Worm (Caenorhabditis elegans) whole organism, L1 larva: ENCODE results near the gene smap-1.

Experiments used
- C04F5.9 ChIP-seq: sonication (generic microtip); optimal IDR thresholded peaks from 2 replicates; lab custom pipeline; 2016; ENCODE audit warnings: missing genetic modification characterization, missing compliant biosample characterization
- F16B12.6 ChIP-seq: fragments of 150-350 bp; optimal IDR thresholded peaks from 2 replicates; lab custom pipeline; 2014; ENCODE audit warnings: missing biosample characterization, missing genetic modification characterization
- alr-1 ChIP-seq: fragments of 200-800 bp; sonication (Bioruptor generic); optimal IDR thresholded peaks from 2 replicates; lab custom pipeline; 2018; ENCODE audit warnings: borderline replicate concordance, mild to moderate bottlenecking, missing genetic modification characterization, missing compliant biosample characterization
- aly-2 ChIP-seq: fragments of 150-350 bp; optimal IDR thresholded peaks from 2 replicates; lab custom pipeline; 2014; ENCODE audit warnings: missing biosample characterization, missing genetic modification characterization
- ama-1 ChIP-seq: fragments of 150-350 bp; optimal IDR thresholded peaks from 2 replicates; lab custom pipeline; 2014
- ceh-8 ChIP-seq: fragments of 200-800 bp; sonication (Bioruptor generic); optimal IDR thresholded peaks from 2 replicates; lab custom pipeline; 2018; ENCODE audit warnings: mild to moderate bottlenecking, missing genetic modification characterization, moderate library complexity, missing compliant biosample characterization
- ceh-82 ChIP-seq, 3 experiments: fragments of 150-350 bp in 1 of 3; sonication (generic microtip) in 2 of 3; optimal IDR thresholded peaks; 2 replicates each; lab custom pipeline; 2014 to 2017; ENCODE audit warnings: missing biosample characterization in 3 of 3, missing genetic modification characterization in 3 of 3
- ceh-90 ChIP-seq: sonication (generic microtip); optimal IDR thresholded peaks from 2 replicates; lab custom pipeline; 2016; ENCODE audit warnings: missing genetic modification characterization, missing compliant biosample characterization
- ces-1 ChIP-seq: fragments of 150-350 bp; optimal IDR thresholded peaks from 2 replicates; lab custom pipeline; 2014; ENCODE audit warnings: missing biosample characterization, missing genetic modification reagents, missing genetic modification characterization
- dpl-1 ChIP-seq, 3 experiments: fragments of 150-350 bp in 2 of 3; sonication (generic microtip) in 1 of 3; optimal IDR thresholded peaks; 2 replicates each; lab custom pipeline; 2014 to 2017; ENCODE audit warnings: missing biosample characterization in 3 of 3, missing genetic modification characterization in 3 of 3, missing genetic modification reagents in 3 of 3
- efl-3 ChIP-seq: fragments of 200-800 bp; sonication (Bioruptor generic); optimal IDR thresholded peaks from 2 replicates; lab custom pipeline; 2018; ENCODE audit warnings: mild to moderate bottlenecking, missing genetic modification characterization, missing compliant biosample characterization
- egl-27 ChIP-seq, 2 experiments: fragments of 150-350 bp in 1 of 2; sonication (generic microtip); optimal IDR thresholded peaks; 3 replicates each; lab custom pipeline; 2017 to 2018; ENCODE audit warnings: missing biosample characterization in 2 of 2, missing genetic modification characterization in 2 of 2, missing genetic modification reagents in 2 of 2
- fkh-4 ChIP-seq: sonication (generic microtip); optimal IDR thresholded peaks from 2 replicates; lab custom pipeline; 2016; ENCODE audit warnings: missing compliant biosample characterization, missing genetic modification characterization, borderline replicate concordance
- hlh-4 ChIP-seq: sonication (generic microtip); optimal IDR thresholded peaks from 2 replicates; lab custom pipeline; 2016; ENCODE audit warnings: mild to moderate bottlenecking, missing genetic modification characterization, missing compliant biosample characterization
- irx-1 ChIP-seq: sonication (generic microtip); optimal IDR thresholded peaks from 2 replicates; lab custom pipeline; 2016; ENCODE audit warnings: missing genetic modification characterization, missing compliant biosample characterization
- isw-1 ChIP-seq: fragments of 200-800 bp; sonication (Bioruptor generic); IDR thresholded peaks from 2 replicates; pipeline ENCODE4 v1.3.6; 2022; ENCODE audit warnings: missing genetic modification characterization, missing compliant biosample characterization
- lin-13 ChIP-seq: fragments of 150-350 bp; optimal IDR thresholded peaks from 2 replicates; lab custom pipeline; 2014; ENCODE audit warnings: missing biosample characterization, missing genetic modification reagents, missing genetic modification characterization
- lin-15B ChIP-seq: fragments of 150-350 bp; sonication (generic microtip); optimal IDR thresholded peaks from 3 replicates; lab custom pipeline; 2014; ENCODE audit warnings: missing biosample characterization, missing genetic modification characterization
- lin-35 ChIP-seq, 2 experiments: fragments of 150-350 bp; optimal IDR thresholded peaks; 2 replicates each; lab custom pipeline; 2014; ENCODE audit warnings: missing biosample characterization in 2 of 2, missing genetic modification characterization in 2 of 2, missing genetic modification reagents in 2 of 2
- lir-3 ChIP-seq: sonication (generic microtip); optimal IDR thresholded peaks from 2 replicates; lab custom pipeline; 2016; ENCODE audit warnings: mild to moderate bottlenecking, missing genetic modification characterization, moderate library complexity, missing compliant biosample characterization; ENCODE audit not compliant: poor library complexity
- mef-2 ChIP-seq: fragments of 150-350 bp; optimal IDR thresholded peaks from 2 replicates; lab custom pipeline; 2014; ENCODE audit warnings: missing biosample characterization, missing genetic modification characterization
- nhr-11 ChIP-seq: fragments of 150-350 bp; optimal IDR thresholded peaks from 2 replicates; lab custom pipeline; 2014; ENCODE audit warnings: missing biosample characterization, missing genetic modification characterization
- nhr-20 ChIP-seq: sonication (generic microtip); optimal IDR thresholded peaks from 2 replicates; lab custom pipeline; 2016; ENCODE audit warnings: mild to moderate bottlenecking, missing genetic modification characterization, missing compliant biosample characterization
- nhr-28 ChIP-seq: fragments of 150-350 bp; optimal IDR thresholded peaks from 2 replicates; lab custom pipeline; 2014; ENCODE audit warnings: missing biosample characterization, missing genetic modification characterization
- nhr-47 ChIP-seq: sonication (generic microtip); optimal IDR thresholded peaks from 2 replicates; lab custom pipeline; 2016; ENCODE audit warnings: mild to moderate bottlenecking, missing genetic modification characterization, moderate library complexity, missing compliant biosample characterization
- nhr-76 ChIP-seq: sonication (generic microtip); optimal IDR thresholded peaks from 2 replicates; lab custom pipeline; 2017; ENCODE audit warnings: missing biosample characterization, missing genetic modification characterization
- nhr-84 ChIP-seq: sonication (generic microtip); optimal IDR thresholded peaks from 2 replicates; lab custom pipeline; 2017; ENCODE audit warnings: missing biosample characterization, missing genetic modification characterization
- nhr-90 ChIP-seq: sonication (generic microtip); optimal IDR thresholded peaks from 2 replicates; lab custom pipeline; 2016; ENCODE audit warnings: mild to moderate bottlenecking, missing genetic modification characterization, missing compliant biosample characterization; ENCODE audit not compliant: poor library complexity
- pag-3 ChIP-seq: sonication (generic microtip); optimal IDR thresholded peaks from 2 replicates; lab custom pipeline; 2017; ENCODE audit warnings: missing genetic modification characterization, mild to moderate bottlenecking, missing compliant biosample characterization, antibody characterized with exemption, borderline replicate concordance; ENCODE audit not compliant: insufficient read depth
- pax-3 ChIP-seq: fragments of 200-800 bp; sonication (Bioruptor generic); optimal IDR thresholded peaks from 2 replicates; lab custom pipeline; 2018; ENCODE audit warnings: mild to moderate bottlenecking, missing genetic modification characterization, moderate library complexity, missing compliant biosample characterization
- pqm-1 ChIP-seq: sonication (generic microtip); optimal IDR thresholded peaks from 3 replicates; lab custom pipeline; 2017; ENCODE audit warnings: missing biosample characterization, missing genetic modification characterization
- rnt-1 ChIP-seq: sonication (generic microtip); optimal IDR thresholded peaks from 2 replicates; lab custom pipeline; 2016; ENCODE audit warnings: mild to moderate bottlenecking, missing genetic modification characterization, moderate library complexity, missing compliant biosample characterization
- snpc-4 ChIP-seq: fragments of 150-350 bp; optimal IDR thresholded peaks from 2 replicates; lab custom pipeline; 2014; ENCODE audit warnings: missing biosample characterization, missing genetic modification characterization
- snu-23 ChIP-seq: sonication (generic microtip); optimal IDR thresholded peaks from 2 replicates; lab custom pipeline; 2016; ENCODE audit warnings: missing genetic modification characterization, missing compliant biosample characterization
- sox-4 ChIP-seq: sonication (generic microtip); optimal IDR thresholded peaks from 2 replicates; lab custom pipeline; 2016; ENCODE audit warnings: missing genetic modification characterization, missing compliant biosample characterization
- swsn-7 ChIP-seq: sonication (generic microtip); optimal IDR thresholded peaks from 2 replicates; lab custom pipeline; 2016; ENCODE audit warnings: missing genetic modification characterization, missing compliant biosample characterization
- tbx-2 ChIP-seq: sonication (generic microtip); optimal IDR thresholded peaks from 2 replicates; lab custom pipeline; 2016; ENCODE audit warnings: missing genetic modification characterization, missing compliant biosample characterization
- tlp-1 ChIP-seq: fragments of 150-350 bp; optimal IDR thresholded peaks from 2 replicates; lab custom pipeline; 2014; ENCODE audit warnings: missing biosample characterization, missing genetic modification characterization
- unc-30 ChIP-seq: sonication (generic microtip); optimal IDR thresholded peaks from 2 replicates; lab custom pipeline; 2017; ENCODE audit warnings: missing biosample characterization, missing genetic modification characterization
- unc-86 ChIP-seq: sonication (generic microtip); optimal IDR thresholded peaks from 2 replicates; lab custom pipeline; 2016; ENCODE audit warnings: missing genetic modification characterization, missing compliant biosample characterization
- zag-1 ChIP-seq: fragments of 150-350 bp; optimal IDR thresholded peaks from 2 replicates; lab custom pipeline; 2014; ENCODE audit warnings: missing biosample characterization, missing genetic modification characterization
- zip-4 ChIP-seq: fragments of 200-800 bp; sonication (Bioruptor generic); optimal IDR thresholded peaks from 2 replicates; lab custom pipeline; 2018; ENCODE audit warnings: mild to moderate bottlenecking, missing genetic modification characterization, moderate library complexity, missing compliant biosample characterization
- ztf-11 ChIP-seq, 2 experiments: sonication (generic microtip); optimal IDR thresholded peaks; 2 replicates each; lab custom pipeline; 2016 to 2017; ENCODE audit warnings: missing genetic modification characterization in 2 of 2, missing biosample characterization in 1 of 2, missing compliant biosample characterization in 1 of 2
- ztf-4 ChIP-seq: fragments of 150-350 bp; optimal IDR thresholded peaks from 2 replicates; lab custom pipeline; 2014; ENCODE audit warnings: missing biosample characterization, missing genetic modification characterization

Gene smap-1

ce11 chrIII:10759050-10760023, 19.7 kb upstream of the smap-1 start, which contains the start of gene tasp-1 (continued):
- peak; percentile 84 for TF ChIP-seq ceh-90 (tag; lab: Kevin White, UChicago)
- peak; percentile 100 for TF ChIP-seq unc-86 (tag; lab: Kevin White, UChicago)
- TF ChIP-seq lin-15B (tag; lab: Kevin White, UChicago): peak; percentile 100
- peak; percentile 93 for TF ChIP-seq snpc-4
- TF ChIP-seq irx-1 (tag; lab: Kevin White, UChicago): peak; percentile 100
- peak; percentile 100 for TF ChIP-seq tbx-2 (tag; lab: Kevin White, UChicago)
- TF ChIP-seq swsn-7 (tag; lab: Kevin White, UChicago): peak; percentile 100
- peak; percentile 77 for TF ChIP-seq ama-1 (lab: Kevin White, UChicago)
- peak; percentile 100 for TF ChIP-seq nhr-20
- peak; percentile 100 for TF ChIP-seq ceh-82 (tag; optimal IDR thresholded peaks at IDR 0.05; lab: Kevin White, UChicago)
- TF ChIP-seq ztf-4 (tag; lab: Kevin White, UChicago): peak; percentile 100
- TF ChIP-seq pqm-1: peak; percentile 93
- no peak for TF ChIP-seq tlp-1 (tag; lab: Kevin White, UChicago)
- no peak for TF ChIP-seq alr-1 (tag; lab: Kevin White, UChicago)
- peak; percentile 1 for TF ChIP-seq pag-3 (tag; lab: Kevin White, UChicago)
- TF ChIP-seq pax-3 (tag; lab: Kevin White, UChicago): peak; percentile 100
- peak; percentile 94 to 95 for TF ChIP-seq egl-27 (tag; optimal IDR thresholded peaks at IDR 0.05; lab: Kevin White, UChicago)
- peak; percentile 90 for TF ChIP-seq nhr-84 (tag; lab: Kevin White, UChicago)
- peak; percentile 94 for TF ChIP-seq mef-2 (tag; lab: Kevin White, UChicago)
- TF ChIP-seq lir-3 (tag; lab: Kevin White, UChicago): peak; percentile 99
- peak; percentile 100 for TF ChIP-seq nhr-90 (tag; lab: Kevin White, UChicago)
- TF ChIP-seq sox-4 (tag; lab: Kevin White, UChicago): peak; percentile 100
- TF ChIP-seq snu-23 (GFP tag; lab: Kevin White, UChicago): peak; percentile 100
- TF ChIP-seq C04F5.9 (tag; lab: Kevin White, UChicago): peak; percentile 98
- peak; percentile 80 for TF ChIP-seq F16B12.6 (tag; lab: Kevin White, UChicago)
- peak; percentile 99 for TF ChIP-seq ceh-8 (GFP tag; lab: Kevin White, UChicago)
- TF ChIP-seq ztf-11 (tag; optimal IDR thresholded peaks at IDR 0.05; lab: Kevin White, UChicago): peak in 1 of 2 experiments; percentile 100
- TF ChIP-seq zag-1 (tag; lab: Kevin White, UChicago): peak; percentile 96
- TF ChIP-seq lin-13 (GFP tag; lab: Kevin White, UChicago): peak; percentile 100
- TF ChIP-seq lin-35 (GFP tag; optimal IDR thresholded peaks at IDR 0.05; lab: Kevin White, UChicago): peak; percentile 100
- peak; percentile 48 for TF ChIP-seq hlh-4 (tag; lab: Kevin White, UChicago)
- TF ChIP-seq fkh-4 (tag; lab: Kevin White, UChicago): peak; percentile 98
- peak; percentile 98 for TF ChIP-seq zip-4 (GFP tag; lab: Kevin White, UChicago)
- peak; percentile 100 for TF ChIP-seq isw-1 (GFP tag; lab: Robert Waterston, UW)

DNA sequence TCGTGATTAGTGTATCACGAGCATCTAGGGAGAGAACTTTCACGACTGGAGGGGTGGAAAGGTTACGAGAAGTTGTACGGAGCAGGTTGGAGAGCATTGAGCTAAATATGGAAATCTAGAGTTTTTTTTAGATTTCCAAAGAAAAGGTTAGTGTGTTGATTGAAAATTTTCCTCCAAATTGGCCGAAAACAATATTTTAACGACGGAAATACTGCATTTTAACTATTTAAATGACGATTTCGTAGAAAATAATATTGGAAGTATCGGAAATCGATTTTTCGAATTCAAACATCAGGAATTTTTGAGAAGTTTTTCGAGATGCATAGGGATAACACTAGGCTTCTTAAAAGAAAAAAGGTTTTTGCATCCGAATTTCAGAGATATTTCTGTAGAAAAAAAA, 18.8 kb upstream of the smap-1 start, which contains the start of gene K01G5.10:
TSS of gene K01G5.10 (minus strand) at position 101 of the 400 bp plus-strand sequence.
- TF ChIP-seq efl-3 (GFP tag; lab: Kevin White, UChicago) (no peak), nhr-28 (tag; lab: Kevin White, UChicago) (no peak), nhr-20 (no peak), aly-2 (tag; lab: Kevin White, UChicago) (no peak), sox-4 (tag; lab: Kevin White, UChicago) (no peak), dpl-1 (GFP tag; optimal IDR thresholded peaks at IDR 0.05; lab: Kevin White, UChicago) (no peak), isw-1 (GFP tag; lab: Robert Waterston, UW) (no peak), ces-1 (GFP tag; lab: Kevin White, UChicago) (no peak), unc-30 (tag; lab: Kevin White, UChicago) (no peak), lir-3 (tag; lab: Kevin White, UChicago) (no peak), nhr-90 (tag; lab: Kevin White, UChicago) (no peak), nhr-76 (tag; lab: Kevin White, UChicago) (no peak), nhr-11 (no peak), rnt-1 (tag; lab: Kevin White, UChicago) (no peak), nhr-47 (no peak)
